Fruit fly (Drosophila melanogaster) whole organism, prepupa: Measurements from ENCODE around the gene Hex-t2.

Source experiments
- Blimp-1 ChIP-seq: fragments of 200-800 bp; sonication (Bioruptor generic); optimal IDR thresholded peaks from 3 replicates; lab custom pipeline; 2017; ENCODE audit warnings: missing biosample characterization, missing genetic modification characterization, mild to moderate bottlenecking, moderate library complexity, missing genetic modification reagents
- CG10631 ChIP-seq: fragments of 200-800 bp; sonication (Bioruptor generic); optimal IDR thresholded peaks from 2 replicates; lab custom pipeline; 2016; ENCODE audit warnings: missing biosample characterization, missing genetic modification characterization
- CG10669 ChIP-seq: fragments of 200-800 bp; sonication (Bioruptor generic); optimal IDR thresholded peaks from 3 replicates; lab custom pipeline; 2018; ENCODE audit warnings: missing biosample characterization, mild to moderate bottlenecking, missing genetic modification characterization, moderate library complexity
- CG11762 ChIP-seq: fragments of 200-800 bp; sonication (Bioruptor generic); optimal IDR thresholded peaks from 3 replicates; lab custom pipeline; 2016; ENCODE audit warnings: missing biosample characterization, missing genetic modification characterization; ENCODE audit not compliant: insufficient read depth
- CG11902 ChIP-seq: fragments of 200-800 bp; sonication (Bioruptor generic); optimal IDR thresholded peaks from 3 replicates; lab custom pipeline; 2016; ENCODE audit warnings: missing biosample characterization, missing genetic modification characterization
- CG15336 ChIP-seq: fragments of 200-800 bp; sonication (Bioruptor generic); IDR thresholded peaks from 2 replicates; pipeline ENCODE4 v1.3.6; 2022; ENCODE audit warnings: missing biosample characterization, missing genetic modification characterization
- CG1621 ChIP-seq: fragments of 200-800 bp; sonication (Bioruptor generic); optimal IDR thresholded peaks from 3 replicates; lab custom pipeline; 2018; ENCODE audit warnings: missing biosample characterization, mild to moderate bottlenecking, missing genetic modification characterization
- CG16779 ChIP-seq: fragments of 200-800 bp; sonication (Bioruptor generic); optimal IDR thresholded peaks from 3 replicates; lab custom pipeline; 2017; ENCODE audit warnings: missing biosample characterization, mild to moderate bottlenecking, missing genetic modification characterization
- CG3032 ChIP-seq: fragments of 200-800 bp; optimal IDR thresholded peaks from 2 replicates; lab custom pipeline; 2019; ENCODE audit warnings: missing biosample characterization, mild to moderate bottlenecking, missing genetic modification characterization, moderate library complexity
- CG31627 ChIP-seq: fragments of 200-800 bp; sonication (Bioruptor generic); optimal IDR thresholded peaks from 3 replicates; lab custom pipeline; 2016; ENCODE audit warnings: missing biosample characterization, missing genetic modification characterization
- CG32006 ChIP-seq: fragments of 200-800 bp; sonication (Bioruptor generic); optimal IDR thresholded peaks from 3 replicates; lab custom pipeline; 2017; ENCODE audit warnings: missing biosample characterization, mild to moderate bottlenecking, missing genetic modification characterization
- CG3919 ChIP-seq: fragments of 200-800 bp; sonication (Bioruptor generic); optimal IDR thresholded peaks from 3 replicates; lab custom pipeline; 2016; ENCODE audit warnings: missing biosample characterization, missing genetic modification characterization
- CG4318 ChIP-seq: fragments of 200-800 bp; sonication (Bioruptor generic); optimal IDR thresholded peaks from 3 replicates; lab custom pipeline; 2017; ENCODE audit warnings: missing biosample characterization, mild to moderate bottlenecking, missing genetic modification characterization
- CG6163 ChIP-seq: fragments of 200-800 bp; sonication (Bioruptor generic); IDR thresholded peaks from 3 replicates; pipeline ENCODE4 v1.3.6; 2022; ENCODE audit warnings: missing biosample characterization, missing genetic modification characterization
- CG6808 ChIP-seq: fragments of 200-800 bp; sonication (Bioruptor generic); optimal IDR thresholded peaks from 3 replicates; lab custom pipeline; 2017; ENCODE audit warnings: missing biosample characterization, missing genetic modification characterization, mild to moderate bottlenecking, moderate library complexity, missing genetic modification reagents
- CG7368 ChIP-seq: fragments of 200-800 bp; sonication (Bioruptor generic); optimal IDR thresholded peaks from 3 replicates; lab custom pipeline; 2016; ENCODE audit warnings: missing biosample characterization, missing genetic modification characterization
- CG8119 ChIP-seq: fragments of 200-800 bp; sonication (Bioruptor generic); IDR thresholded peaks from 3 replicates; pipeline ENCODE4 v1.3.6; 2022; ENCODE audit warnings: missing biosample characterization, missing genetic modification characterization
- CG8319 ChIP-seq: fragments of 200-800 bp; sonication (Bioruptor generic); optimal IDR thresholded peaks from 3 replicates; lab custom pipeline; 2016; ENCODE audit warnings: missing biosample characterization, missing genetic modification characterization
- CG8632 ChIP-seq: fragments of 200-800 bp; sonication (Bioruptor generic); optimal IDR thresholded peaks from 3 replicates; lab custom pipeline; 2016; ENCODE audit warnings: missing biosample characterization, missing genetic modification characterization
- CG9139 ChIP-seq: fragments of 200-800 bp; sonication (Bioruptor generic); optimal IDR thresholded peaks from 3 replicates; lab custom pipeline; 2017; ENCODE audit warnings: missing biosample characterization, mild to moderate bottlenecking, missing genetic modification characterization
- Eip78C ChIP-seq: fragments of 200-800 bp; sonication (Bioruptor generic); peaks from one replicate; lab custom pipeline; 2016; ENCODE audit warnings: missing biosample characterization, missing genetic modification characterization
- Ets96B ChIP-seq: fragments of 200-800 bp; optimal IDR thresholded peaks from 2 replicates; lab custom pipeline; 2019; ENCODE audit warnings: missing biosample characterization, mild to moderate bottlenecking, missing genetic modification characterization, moderate library complexity
- Gug ChIP-seq: fragments of 200-800 bp; sonication (Bioruptor generic); IDR thresholded peaks from 2 replicates; pipeline ENCODE4 v1.3.6; 2022; ENCODE audit warnings: missing biosample characterization, missing genetic modification characterization
- Hr39 ChIP-seq: fragments of 200-800 bp; sonication (Bioruptor generic); optimal IDR thresholded peaks from 2 replicates; lab custom pipeline; 2016; ENCODE audit warnings: missing biosample characterization, missing genetic modification characterization
- Hr4 ChIP-seq: fragments of 200-800 bp; sonication (Bioruptor generic); optimal IDR thresholded peaks from 3 replicates; lab custom pipeline; 2016; ENCODE audit warnings: missing biosample characterization, missing genetic modification characterization
- Lpt ChIP-seq: fragments of 200-800 bp; sonication (Bioruptor generic); optimal IDR thresholded peaks from 3 replicates; lab custom pipeline; 2016; ENCODE audit warnings: missing biosample characterization, missing genetic modification characterization
- Met ChIP-seq: fragments of 200-800 bp; sonication (Bioruptor generic); optimal IDR thresholded peaks from 3 replicates; lab custom pipeline; 2016; ENCODE audit warnings: missing biosample characterization, missing genetic modification characterization
- OdsH ChIP-seq: fragments of 200-800 bp; sonication (Bioruptor generic); optimal IDR thresholded peaks from 3 replicates; lab custom pipeline; 2016; ENCODE audit warnings: missing biosample characterization, missing genetic modification characterization
- Sox14 ChIP-seq: fragments of 200-800 bp; sonication (Bioruptor generic); optimal IDR thresholded peaks from 3 replicates; lab custom pipeline; 2016; ENCODE audit warnings: missing biosample characterization, missing genetic modification characterization
- Sox15 ChIP-seq: fragments of 200-800 bp; sonication (Bioruptor generic); optimal IDR thresholded peaks from 3 replicates; lab custom pipeline; 2016; ENCODE audit warnings: missing biosample characterization, missing genetic modification characterization
- achi ChIP-seq: fragments of 200-800 bp; sonication (Bioruptor generic); optimal IDR thresholded peaks from 3 replicates; lab custom pipeline; 2016; ENCODE audit warnings: missing biosample characterization, missing genetic modification characterization
- acj6 ChIP-seq: fragments of 200-800 bp; sonication (Bioruptor generic); optimal IDR thresholded peaks from 3 replicates; lab custom pipeline; 2016; ENCODE audit warnings: missing biosample characterization, missing genetic modification characterization
- cyc ChIP-seq: fragments of 200-800 bp; sonication (Bioruptor generic); optimal IDR thresholded peaks from 3 replicates; lab custom pipeline; 2016; ENCODE audit warnings: missing biosample characterization, missing genetic modification characterization
- dac ChIP-seq: fragments of 200-800 bp; sonication (Bioruptor generic); optimal IDR thresholded peaks from 2 replicates; lab custom pipeline; 2017; ENCODE audit warnings: missing biosample characterization, mild to moderate bottlenecking, missing genetic modification characterization
- eg ChIP-seq: fragments of 200-800 bp; sonication (Bioruptor generic); IDR thresholded peaks from 3 replicates; pipeline ENCODE4 v1.3.6; 2022; ENCODE audit warnings: missing biosample characterization, missing genetic modification characterization
- esn ChIP-seq: fragments of 200-800 bp; sonication (Bioruptor generic); optimal IDR thresholded peaks from 2 replicates; lab custom pipeline; 2016; ENCODE audit warnings: missing biosample characterization, mild to moderate bottlenecking, missing genetic modification characterization, moderate library complexity
- fd59A ChIP-seq: fragments of 200-800 bp; sonication (Bioruptor generic); optimal IDR thresholded peaks from 2 replicates; lab custom pipeline; 2017; ENCODE audit warnings: missing biosample characterization, mild to moderate bottlenecking, missing genetic modification characterization, missing genetic modification reagents
- fkh ChIP-seq: fragments of 200-800 bp; sonication (Bioruptor generic); optimal IDR thresholded peaks from 3 replicates; lab custom pipeline; 2017; ENCODE audit warnings: missing biosample characterization, mild to moderate bottlenecking, missing genetic modification characterization, moderate library complexity
- net ChIP-seq: fragments of 200-800 bp; sonication (Bioruptor generic); optimal IDR thresholded peaks from 3 replicates; lab custom pipeline; 2016; ENCODE audit warnings: missing biosample characterization, missing genetic modification characterization
- pdm3 ChIP-seq: fragments of 200-800 bp; sonication (Bioruptor generic); optimal IDR thresholded peaks from 3 replicates; lab custom pipeline; 2016; ENCODE audit warnings: missing biosample characterization, missing genetic modification characterization
- salr ChIP-seq, 2 experiments: fragments of 200-800 bp; sonication (Bioruptor generic); optimal IDR thresholded peaks; 3 replicates each; lab custom pipeline; 2016 to 2018; ENCODE audit warnings: missing biosample characterization in 2 of 2, missing genetic modification characterization in 2 of 2, mild to moderate bottlenecking in 1 of 2
- ss ChIP-seq, 2 experiments: fragments of 200-800 bp; sonication (Bioruptor generic); optimal IDR thresholded peaks; 2 replicates in 1 of 2; 3 replicates in 1 of 2; lab custom pipeline; 2017 to 2018; ENCODE audit warnings: mild to moderate bottlenecking in 2 of 2, missing biosample characterization in 2 of 2, missing genetic modification characterization in 2 of 2, moderate library complexity in 1 of 2
- svp ChIP-seq: fragments of 200-800 bp; sonication (Bioruptor generic); peaks from one replicate; lab custom pipeline; 2016; ENCODE audit warnings: missing biosample characterization, missing genetic modification characterization
- topi ChIP-seq: fragments of 200-800 bp; sonication (Bioruptor generic); optimal IDR thresholded peaks from 3 replicates; lab custom pipeline; 2016; ENCODE audit warnings: missing biosample characterization, missing genetic modification characterization
- vri ChIP-seq: fragments of 200-800 bp; sonication (Bioruptor generic); optimal IDR thresholded peaks from 3 replicates; lab custom pipeline; 2016; ENCODE audit warnings: missing biosample characterization, mild to moderate bottlenecking, missing genetic modification characterization

Gene Hex-t2

dm6 chr3R:26461226-26461805, 10.8 kb downstream of the Hex-t2 start, which contains the start of gene CG5455 (continued):
- TF ChIP-seq cyc (no peak), CG8632 (GFP tag; lab: Kevin White, UChicago) (no peak), CG16779 (tag; lab: Kevin White, UChicago) (peak; percentile 71), CG3919 (GFP tag; lab: Kevin White, UChicago) (peak; percentile 61), CG11902 (GFP tag; lab: Kevin White, UChicago) (no peak), Blimp-1 (GFP tag; lab: Kevin White, UChicago) (peak; percentile 16), Hr4 (no peak), CG15336 (GFP tag; lab: Robert Waterston, UW) (peak; percentile 56; the same call in 1 of the 2 replicates), CG8119 (peak; percentile 72; the same call in 2 of the 3 replicates), svp (GFP tag; lab: Kevin White, UChicago) (peak; percentile 65), CG4318 (GFP tag; lab: Kevin White, UChicago) (no peak), CG7368 (GFP tag; lab: Kevin White, UChicago) (peak; percentile 33), CG1621 (tag; lab: Kevin White, UChicago) (peak; percentile 47), CG6163 (GFP tag; lab: Robert Waterston, UW) (peak; percentile 75), salr (GFP tag; optimal IDR thresholded peaks at IDR 0.05; lab: Kevin White, UChicago) (peak in 1 of 2 experiments; percentile 2), dac (peak; percentile 19), eg (peak; percentile 88), net (peak; percentile 77), Sox15 (GFP tag; lab: Kevin White, UChicago) (no peak), fkh (GFP tag; lab: Kevin White, UChicago) (peak; percentile 98), achi (GFP tag; lab: Kevin White, UChicago) (no peak), CG3032 (tag; lab: Kevin White, UChicago) (no peak), CG10631 (GFP tag; lab: Kevin White, UChicago) (peak; percentile 10), ss (GFP tag; optimal IDR thresholded peaks at IDR 0.05; lab: Kevin White, UChicago) (peak; percentile 4 to 69), Gug (peak; percentile 24; the same call in 1 of the 2 replicates), pdm3 (GFP tag; lab: Kevin White, UChicago) (no peak)

dm6 chr3R:26462173-26462959, 11.9 kb downstream of the Hex-t2 start:
- TF ChIP-seq CG6163 (GFP tag; lab: Robert Waterston, UW): no peak; the same call in 2 of the 3 replicates
- no peak for TF ChIP-seq CG8632 (GFP tag; lab: Kevin White, UChicago)
- peak; percentile 3 for TF ChIP-seq CG16779 (tag; lab: Kevin White, UChicago)
- TF ChIP-seq fd59A: no peak
- peak in 1 of 2 experiments; percentile 24 for TF ChIP-seq ss (GFP tag; optimal IDR thresholded peaks at IDR 0.05; lab: Kevin White, UChicago)
- TF ChIP-seq acj6: peak; percentile 10
- peak; percentile 12 for TF ChIP-seq net
- peak; percentile 71 for TF ChIP-seq Hr4
- peak; percentile 73 for TF ChIP-seq CG32006 (GFP tag; lab: Kevin White, UChicago)
- no peak for TF ChIP-seq dac
- TF ChIP-seq Hr39 (GFP tag; lab: Kevin White, UChicago): no peak
- no peak for TF ChIP-seq Sox15 (GFP tag; lab: Kevin White, UChicago)
- no peak for TF ChIP-seq Lpt (GFP tag; lab: Kevin White, UChicago)
- no peak for TF ChIP-seq CG11902 (GFP tag; lab: Kevin White, UChicago)
- peak; percentile 67 for TF ChIP-seq achi (GFP tag; lab: Kevin White, UChicago)
- TF ChIP-seq eg: peak; percentile 81
- no peak for TF ChIP-seq CG8319
- TF ChIP-seq CG11762 (GFP tag; lab: Kevin White, UChicago): peak; percentile 29
- TF ChIP-seq CG10669 (GFP tag; lab: Kevin White, UChicago): peak; percentile 34
- no peak for TF ChIP-seq CG9139
- no peak for TF ChIP-seq vri
- peak; percentile 36; the same call in 1 of the 3 replicates for TF ChIP-seq CG8119
- peak; percentile 7 for TF ChIP-seq topi (GFP tag; lab: Kevin White, UChicago)
- peak; percentile 2 for TF ChIP-seq esn (GFP tag; lab: Kevin White, UChicago)
- no peak for TF ChIP-seq cyc
- TF ChIP-seq OdsH: peak; percentile 54
- TF ChIP-seq CG6808 (GFP tag; lab: Kevin White, UChicago): peak; percentile 60
- TF ChIP-seq salr (GFP tag; optimal IDR thresholded peaks at IDR 0.05; lab: Kevin White, UChicago): peak in 1 of 2 experiments; percentile 63
- TF ChIP-seq Sox14 (GFP tag; lab: Kevin White, UChicago): peak; percentile 16
- no peak for TF ChIP-seq CG1621 (tag; lab: Kevin White, UChicago)
- TF ChIP-seq Eip78C: peak; percentile 77
- peak; percentile 8 for TF ChIP-seq Ets96B (tag; lab: Kevin White, UChicago)
- TF ChIP-seq Met (GFP tag; lab: Kevin White, UChicago): no peak
- TF ChIP-seq svp (GFP tag; lab: Kevin White, UChicago): peak; percentile 30
- TF ChIP-seq CG31627: no peak
